Worm (Caenorhabditis elegans) whole organism, L1 larva: Measurements from ENCODE around the gene cone-1.

ENCODE experiments used
- F16B12.6 ChIP-seq: fragments of 150-350 bp; optimal IDR thresholded peaks from 2 replicates; lab custom pipeline; 2014; ENCODE audit warnings: missing biosample characterization, missing genetic modification characterization
- aly-2 ChIP-seq: fragments of 150-350 bp; optimal IDR thresholded peaks from 2 replicates; lab custom pipeline; 2014; ENCODE audit warnings: missing biosample characterization, missing genetic modification characterization
- ama-1 ChIP-seq: fragments of 150-350 bp; optimal IDR thresholded peaks from 2 replicates; lab custom pipeline; 2014
- ceh-63 ChIP-seq: fragments of 200-800 bp; sonication (Bioruptor generic); optimal IDR thresholded peaks from 2 replicates; lab custom pipeline; 2018; ENCODE audit warnings: mild to moderate bottlenecking, missing genetic modification characterization, missing compliant biosample characterization
- ceh-8 ChIP-seq: fragments of 200-800 bp; sonication (Bioruptor generic); optimal IDR thresholded peaks from 2 replicates; lab custom pipeline; 2018; ENCODE audit warnings: mild to moderate bottlenecking, missing genetic modification characterization, moderate library complexity, missing compliant biosample characterization
- ceh-82 ChIP-seq, 3 experiments: fragments of 150-350 bp in 1 of 3; sonication (generic microtip) in 2 of 3; optimal IDR thresholded peaks; 2 replicates each; lab custom pipeline; 2014 to 2017; ENCODE audit warnings: missing biosample characterization in 3 of 3, missing genetic modification characterization in 3 of 3
- dpl-1 ChIP-seq, 3 experiments: fragments of 150-350 bp in 2 of 3; sonication (generic microtip) in 1 of 3; optimal IDR thresholded peaks; 2 replicates each; lab custom pipeline; 2014 to 2017; ENCODE audit warnings: missing biosample characterization in 3 of 3, missing genetic modification characterization in 3 of 3, missing genetic modification reagents in 3 of 3
- dsc-1 ChIP-seq: sonication (generic microtip); optimal IDR thresholded peaks from 2 replicates; lab custom pipeline; 2016; ENCODE audit warnings: mild to moderate bottlenecking, missing genetic modification characterization, missing compliant biosample characterization
- efl-1 ChIP-seq, 4 experiments: fragments of 150-350 bp; optimal IDR thresholded peaks in 3 of 4; peaks in 1 of 4; 1 replicate in 1 of 4; 2 replicates in 3 of 4; lab custom pipeline; 2014; ENCODE audit warnings: missing biosample characterization in 2 of 4, missing genetic modification characterization in 2 of 4, missing genetic modification reagents in 2 of 4
- egl-13 ChIP-seq: sonication (generic microtip); optimal IDR thresholded peaks from 2 replicates; lab custom pipeline; 2016; ENCODE audit warnings: missing genotype, missing genetic modification reagents, missing genetic modification characterization, missing compliant biosample characterization
- fkh-10 ChIP-seq: sonication (generic microtip); optimal IDR thresholded peaks from 2 replicates; lab custom pipeline; 2017; ENCODE audit warnings: missing biosample characterization, missing genetic modification reagents, missing genetic modification characterization
- fkh-4 ChIP-seq: sonication (generic microtip); optimal IDR thresholded peaks from 2 replicates; lab custom pipeline; 2016; ENCODE audit warnings: missing compliant biosample characterization, missing genetic modification characterization, borderline replicate concordance
- fkh-8 ChIP-seq: sonication (generic microtip); optimal IDR thresholded peaks from 2 replicates; lab custom pipeline; 2016; ENCODE audit warnings: mild to moderate bottlenecking, missing genetic modification characterization, missing compliant biosample characterization
- fos-1 ChIP-seq: fragments of 150-350 bp; optimal IDR thresholded peaks from 2 replicates; lab custom pipeline; 2014; ENCODE audit warnings: missing biosample characterization, missing genetic modification characterization
- hlh-4 ChIP-seq: sonication (generic microtip); optimal IDR thresholded peaks from 2 replicates; lab custom pipeline; 2016; ENCODE audit warnings: mild to moderate bottlenecking, missing genetic modification characterization, missing compliant biosample characterization
- irx-1 ChIP-seq: sonication (generic microtip); optimal IDR thresholded peaks from 2 replicates; lab custom pipeline; 2016; ENCODE audit warnings: missing genetic modification characterization, missing compliant biosample characterization
- jun-1 ChIP-seq: fragments of 150-350 bp; optimal IDR thresholded peaks from 2 replicates; lab custom pipeline; 2014; ENCODE audit warnings: missing biosample characterization, missing genetic modification reagents, missing genetic modification characterization
- lin-13 ChIP-seq: fragments of 150-350 bp; optimal IDR thresholded peaks from 2 replicates; lab custom pipeline; 2014; ENCODE audit warnings: missing biosample characterization, missing genetic modification reagents, missing genetic modification characterization
- lin-14 ChIP-seq: fragments of 200-800 bp; sonication (Bioruptor generic); optimal IDR thresholded peaks from 2 replicates; lab custom pipeline; 2018; ENCODE audit warnings: mild to moderate bottlenecking, missing genetic modification characterization, moderate library complexity, missing compliant biosample characterization
- lin-35 ChIP-seq, 2 experiments: fragments of 150-350 bp; optimal IDR thresholded peaks; 2 replicates each; lab custom pipeline; 2014; ENCODE audit warnings: missing biosample characterization in 2 of 2, missing genetic modification characterization in 2 of 2, missing genetic modification reagents in 2 of 2
- lin-39 ChIP-seq: fragments of 150-350 bp; optimal IDR thresholded peaks from 2 replicates; lab custom pipeline; 2014; ENCODE audit warnings: missing biosample characterization, missing genetic modification reagents, missing genetic modification characterization
- lsy-2 ChIP-seq, 2 experiments: fragments of 150-350 bp; optimal IDR thresholded peaks; 2 replicates each; lab custom pipeline; 2014; ENCODE audit warnings: missing biosample characterization in 2 of 2, missing genetic modification characterization in 2 of 2
- mab-9 ChIP-seq: fragments of 200-800 bp; sonication (Bioruptor generic); IDR thresholded peaks from 2 replicates; pipeline ENCODE4 v1.3.6; 2022; ENCODE audit warnings: missing genetic modification reagents, missing genetic modification characterization, missing compliant biosample characterization
- mdl-1 ChIP-seq, 2 experiments: fragments of 150-350 bp; optimal IDR thresholded peaks; 2 replicates each; lab custom pipeline; 2014 to 2017; ENCODE audit warnings: missing biosample characterization in 2 of 2, missing genetic modification characterization in 2 of 2, inconsistent platforms in 1 of 2
- mef-2 ChIP-seq: fragments of 150-350 bp; optimal IDR thresholded peaks from 2 replicates; lab custom pipeline; 2014; ENCODE audit warnings: missing biosample characterization, missing genetic modification characterization
- mep-1 ChIP-seq: fragments of 150-350 bp; optimal IDR thresholded peaks from 2 replicates; lab custom pipeline; 2014; ENCODE audit warnings: missing biosample characterization, missing genetic modification characterization
- nhr-12 ChIP-seq: sonication (generic microtip); optimal IDR thresholded peaks from 2 replicates; lab custom pipeline; 2017; ENCODE audit warnings: missing biosample characterization, missing genetic modification characterization
- nhr-237 ChIP-seq: fragments of 150-350 bp; optimal IDR thresholded peaks from 2 replicates; lab custom pipeline; 2014; ENCODE audit warnings: missing biosample characterization, missing genetic modification characterization
- nhr-47 ChIP-seq: sonication (generic microtip); optimal IDR thresholded peaks from 2 replicates; lab custom pipeline; 2016; ENCODE audit warnings: mild to moderate bottlenecking, missing genetic modification characterization, moderate library complexity, missing compliant biosample characterization
- nhr-71 ChIP-seq: sonication (generic microtip); optimal IDR thresholded peaks from 2 replicates; lab custom pipeline; 2016; ENCODE audit warnings: mild to moderate bottlenecking, missing genetic modification characterization, moderate library complexity, missing compliant biosample characterization
- nhr-76 ChIP-seq: sonication (generic microtip); optimal IDR thresholded peaks from 2 replicates; lab custom pipeline; 2017; ENCODE audit warnings: missing biosample characterization, missing genetic modification characterization
- nhr-77 ChIP-seq: fragments of 150-350 bp; optimal IDR thresholded peaks from 2 replicates; lab custom pipeline; 2014; ENCODE audit warnings: missing biosample characterization, missing genetic modification characterization
- nhr-85 ChIP-seq: sonication (generic microtip); peaks from one replicate; lab custom pipeline; 2016; ENCODE audit warnings: missing genetic modification characterization, inconsistent platforms, missing compliant biosample characterization
- pag-3 ChIP-seq: sonication (generic microtip); optimal IDR thresholded peaks from 2 replicates; lab custom pipeline; 2017; ENCODE audit warnings: missing genetic modification characterization, mild to moderate bottlenecking, missing compliant biosample characterization, antibody characterized with exemption, borderline replicate concordance; ENCODE audit not compliant: insufficient read depth
- snpc-4 ChIP-seq: fragments of 150-350 bp; optimal IDR thresholded peaks from 2 replicates; lab custom pipeline; 2014; ENCODE audit warnings: missing biosample characterization, missing genetic modification characterization
- snu-23 ChIP-seq: sonication (generic microtip); optimal IDR thresholded peaks from 2 replicates; lab custom pipeline; 2016; ENCODE audit warnings: missing genetic modification characterization, missing compliant biosample characterization
- sptf-1 ChIP-seq: fragments of 150-350 bp; optimal IDR thresholded peaks from 2 replicates; lab custom pipeline; 2014; ENCODE audit warnings: missing biosample characterization, missing genetic modification characterization
- swsn-7 ChIP-seq: sonication (generic microtip); optimal IDR thresholded peaks from 2 replicates; lab custom pipeline; 2016; ENCODE audit warnings: missing genetic modification characterization, missing compliant biosample characterization
- tbx-2 ChIP-seq: sonication (generic microtip); optimal IDR thresholded peaks from 2 replicates; lab custom pipeline; 2016; ENCODE audit warnings: missing genetic modification characterization, missing compliant biosample characterization
- unc-130 ChIP-seq: fragments of 150-350 bp; optimal IDR thresholded peaks from 2 replicates; lab custom pipeline; 2017; ENCODE audit warnings: missing biosample characterization, missing genetic modification characterization, inconsistent platforms
- unc-30 ChIP-seq: sonication (generic microtip); optimal IDR thresholded peaks from 2 replicates; lab custom pipeline; 2017; ENCODE audit warnings: missing biosample characterization, missing genetic modification characterization
- unc-62 ChIP-seq: fragments of 150-350 bp; optimal IDR thresholded peaks from 2 replicates; lab custom pipeline; 2014; ENCODE audit warnings: missing biosample characterization, missing genetic modification reagents, missing genetic modification characterization
- unc-86 ChIP-seq: sonication (generic microtip); optimal IDR thresholded peaks from 2 replicates; lab custom pipeline; 2016; ENCODE audit warnings: missing genetic modification characterization, missing compliant biosample characterization
- xbp-1 ChIP-seq: sonication (generic microtip); optimal IDR thresholded peaks from 2 replicates; lab custom pipeline; 2016; ENCODE audit warnings: missing genetic modification characterization, missing compliant biosample characterization
- ztf-11 ChIP-seq, 2 experiments: sonication (generic microtip); optimal IDR thresholded peaks; 2 replicates each; lab custom pipeline; 2016 to 2017; ENCODE audit warnings: missing genetic modification characterization in 2 of 2, missing biosample characterization in 1 of 2, missing compliant biosample characterization in 1 of 2
- ztf-4 ChIP-seq: fragments of 150-350 bp; optimal IDR thresholded peaks from 2 replicates; lab custom pipeline; 2014; ENCODE audit warnings: missing biosample characterization, missing genetic modification characterization

The cone-1 gene

DNA sequence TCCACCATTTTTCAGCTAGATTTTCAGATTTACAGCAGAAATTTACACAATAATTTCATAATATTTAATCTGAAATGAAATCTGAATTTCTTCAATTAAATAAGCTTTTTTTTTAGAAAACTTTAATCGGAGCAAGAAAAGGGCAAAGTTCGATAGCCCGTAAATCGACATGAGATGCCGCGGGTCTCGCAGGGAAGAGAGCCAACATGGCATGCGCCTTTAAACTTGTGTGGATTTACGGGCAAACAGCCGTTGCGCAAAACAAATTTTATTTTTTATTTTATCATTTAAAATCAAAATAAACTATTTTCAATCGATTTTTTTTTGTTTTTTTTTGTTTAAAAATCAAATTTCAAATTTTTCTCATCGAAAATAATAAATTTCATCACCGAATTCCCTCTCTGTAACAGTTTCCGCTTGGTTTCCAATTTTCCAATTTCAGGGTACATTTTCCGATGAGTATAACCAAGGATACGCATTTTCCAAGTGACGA, 1.7 kb upstream of the cone-1 start, which contains the start of the genes Y54F10AM.15, rbc-2 and ndua-8 (continued):
- no peak for TF ChIP-seq pag-3 (tag; lab: Kevin White, UChicago)
- peak; percentile 96 for TF ChIP-seq nhr-71 (tag; lab: Kevin White, UChicago)
- no peak for TF ChIP-seq unc-30
- TF ChIP-seq dsc-1 (tag; lab: Kevin White, UChicago): peak; percentile 89
- TF ChIP-seq ceh-8: peak; percentile 52
- TF ChIP-seq mab-9: peak; percentile 74
- peak; percentile 72 for TF ChIP-seq snpc-4 (tag; lab: Kevin White, UChicago)
- TF ChIP-seq nhr-12 (tag; lab: Kevin White, UChicago): no peak
- peak; percentile 93 for TF ChIP-seq lin-39 (tag; lab: Kevin White, UChicago)
- TF ChIP-seq, all 84 proteins: peak for 59

ce11 chrIII:2532716-2533115, 2.3 kb downstream of the cone-1 start:
- TF ChIP-seq lsy-2 (tag; optimal IDR thresholded peaks at IDR 0.05; lab: Kevin White, UChicago): peak; percentile 29 to 44
- TF ChIP-seq fos-1: no peak
- TF ChIP-seq fkh-8 (tag; lab: Kevin White, UChicago): peak; percentile 82
- TF ChIP-seq mdl-1 (tag; optimal IDR thresholded peaks at IDR 0.05; lab: Kevin White, UChicago): peak in 1 of 2 experiments; percentile 37
- peak; percentile 50 for TF ChIP-seq nhr-85 (tag; lab: Kevin White, UChicago)
- peak; percentile 28 for TF ChIP-seq lin-13
- TF ChIP-seq ceh-82 (tag; optimal IDR thresholded peaks at IDR 0.05; lab: Kevin White, UChicago): peak in 1 of 3 experiments; percentile 30
- TF ChIP-seq fkh-4 (tag; lab: Kevin White, UChicago): no peak
- TF ChIP-seq efl-1 (optimal IDR thresholded peaks at IDR 0.05; lab: Kevin White, UChicago): peak; percentile 2 to 32
- peak in 1 of 2 experiments; percentile 18 for TF ChIP-seq efl-1 (GFP tag; optimal IDR thresholded peaks at IDR 0.05 in 1 of 2; lab: Kevin White, UChicago)
- peak in 1 of 3 experiments; percentile 28 for TF ChIP-seq dpl-1 (GFP tag; optimal IDR thresholded peaks at IDR 0.05; lab: Kevin White, UChicago)
- TF ChIP-seq tbx-2 (tag; lab: Kevin White, UChicago): peak; percentile 59
- TF ChIP-seq mep-1 (tag; lab: Kevin White, UChicago): peak; percentile 35
- peak; percentile 52 for TF ChIP-seq snu-23 (GFP tag; lab: Kevin White, UChicago)
- TF ChIP-seq unc-130 (tag; lab: Kevin White, UChicago): no peak
- peak; percentile 15 for TF ChIP-seq xbp-1
- TF ChIP-seq hlh-4 (tag; lab: Kevin White, UChicago): no peak
- TF ChIP-seq unc-62 (GFP tag; lab: Kevin White, UChicago): no peak
- TF ChIP-seq lin-14 (GFP tag; lab: Kevin White, UChicago): peak; percentile 88
- TF ChIP-seq jun-1 (tag; lab: Kevin White, UChicago): peak; percentile 38
- TF ChIP-seq ztf-11 (tag; optimal IDR thresholded peaks at IDR 0.05; lab: Kevin White, UChicago): peak in 1 of 2 experiments; percentile 45
- TF ChIP-seq swsn-7: peak; percentile 56
- peak; percentile 73 for TF ChIP-seq nhr-47 (tag; lab: Kevin White, UChicago)
- no peak for TF ChIP-seq sptf-1 (tag; lab: Kevin White, UChicago)
- peak; percentile 19 for TF ChIP-seq snpc-4 (tag; lab: Kevin White, UChicago)
- TF ChIP-seq unc-86: peak; percentile 81
- TF ChIP-seq nhr-71 (tag; lab: Kevin White, UChicago): peak; percentile 72
- peak; percentile 79 for TF ChIP-seq egl-13
- TF ChIP-seq, all 84 proteins: peak for 21

ce11 chrIII:2535122-2535521, 4.7 kb downstream of the cone-1 start:
- TF ChIP-seq hlh-4 (tag; lab: Kevin White, UChicago): no peak
- no peak for TF ChIP-seq nhr-77
- peak in 1 of 2 experiments; percentile 14 for TF ChIP-seq efl-1 (optimal IDR thresholded peaks at IDR 0.05; lab: Kevin White, UChicago)
- no peak for TF ChIP-seq efl-1 (GFP tag; optimal IDR thresholded peaks at IDR 0.05 in 1 of 2; lab: Kevin White, UChicago)
- no peak for TF ChIP-seq egl-13
- no peak for TF ChIP-seq ceh-63 (GFP tag; lab: Kevin White, UChicago)
- no peak for TF ChIP-seq nhr-76 (tag; lab: Kevin White, UChicago)
- TF ChIP-seq dpl-1 (GFP tag; optimal IDR thresholded peaks at IDR 0.05; lab: Kevin White, UChicago): peak in 1 of 3 experiments; percentile 33
- peak in 1 of 2 experiments; percentile 26 for TF ChIP-seq lin-35 (GFP tag; optimal IDR thresholded peaks at IDR 0.05; lab: Kevin White, UChicago)
- no peak for TF ChIP-seq nhr-237 (tag; lab: Kevin White, UChicago)
- TF ChIP-seq swsn-7: peak; percentile 45
- no peak for TF ChIP-seq irx-1 (tag; lab: Kevin White, UChicago)
- peak; percentile 40 for TF ChIP-seq nhr-71 (tag; lab: Kevin White, UChicago)
- TF ChIP-seq ama-1: no peak
- TF ChIP-seq mab-9: peak; percentile 14; the same call in 1 of the 2 replicates
- TF ChIP-seq lin-14 (GFP tag; lab: Kevin White, UChicago): peak; percentile 80
- TF ChIP-seq F16B12.6 (tag; lab: Kevin White, UChicago): no peak
- TF ChIP-seq unc-86: peak; percentile 45
- no peak for TF ChIP-seq xbp-1
- TF ChIP-seq aly-2 (tag; lab: Kevin White, UChicago): no peak
- TF ChIP-seq fkh-10 (GFP tag; lab: Kevin White, UChicago): peak; percentile 53
- TF ChIP-seq fkh-8 (tag; lab: Kevin White, UChicago): peak; percentile 69
- TF ChIP-seq mef-2: no peak
- TF ChIP-seq tbx-2 (tag; lab: Kevin White, UChicago): peak; percentile 16
- peak; percentile 28 for TF ChIP-seq mep-1 (tag; lab: Kevin White, UChicago)
- peak; percentile 5 for TF ChIP-seq snu-23 (GFP tag; lab: Kevin White, UChicago)
- TF ChIP-seq ceh-82 (tag; optimal IDR thresholded peaks at IDR 0.05; lab: Kevin White, UChicago): peak in 2 of 3 experiments; percentile 9 to 61
- no peak for TF ChIP-seq ztf-4 (tag; lab: Kevin White, UChicago)
